Fruit fly (Drosophila melanogaster) whole organism, embryonic: ENCODE measurements around the gene Alg12.

Experiments
- Bdp1 ChIP-seq: fragments of 200-800 bp; sonication (Bioruptor generic); optimal IDR thresholded peaks from 3 replicates; lab custom pipeline; 2016; ENCODE audit warnings: missing biosample characterization, missing genetic modification characterization
- CG11696 ChIP-seq: fragments of 200-800 bp; sonication (Bioruptor generic); IDR thresholded peaks from 2 replicates; pipeline ENCODE4 v1.3.6; 2022; ENCODE audit warnings: missing biosample characterization, missing genetic modification characterization
- CG11723 ChIP-seq: fragments of 200-800 bp; sonication (Bioruptor generic); optimal IDR thresholded peaks from 2 replicates; lab custom pipeline; 2017; ENCODE audit warnings: missing biosample characterization, mild to moderate bottlenecking, missing genetic modification characterization
- CG13123 ChIP-seq: fragments of 200-800 bp; sonication (Bioruptor generic); optimal IDR thresholded peaks from 2 replicates; lab custom pipeline; 2016; ENCODE audit warnings: missing biosample characterization, missing genetic modification characterization
- CG13424 ChIP-seq: fragments of 200-800 bp; sonication (Bioruptor generic); optimal IDR thresholded peaks from 2 replicates; lab custom pipeline; 2019; ENCODE audit warnings: missing biosample characterization, mild to moderate bottlenecking, missing genetic modification characterization, moderate library complexity
- CG17359 ChIP-seq: fragments of 200-800 bp; sonication (Bioruptor generic); optimal IDR thresholded peaks from 3 replicates; lab custom pipeline; 2018; ENCODE audit warnings: missing biosample characterization, mild to moderate bottlenecking, missing genetic modification characterization, moderate library complexity
- CG17568 ChIP-seq: fragments of 200-800 bp; sonication (Bioruptor generic); optimal IDR thresholded peaks from 2 replicates; lab custom pipeline; 2018; ENCODE audit warnings: missing biosample characterization, mild to moderate bottlenecking, missing genetic modification characterization, moderate library complexity
- CG18476 ChIP-seq: fragments of 200-800 bp; sonication (Bioruptor generic); optimal IDR thresholded peaks from 2 replicates; lab custom pipeline; 2016; ENCODE audit warnings: missing biosample characterization, mild to moderate bottlenecking, missing genetic modification characterization
- CG18619 ChIP-seq: fragments of 200-800 bp; sonication (Bioruptor generic); optimal IDR thresholded peaks from 3 replicates; lab custom pipeline; 2017; ENCODE audit warnings: missing biosample characterization, mild to moderate bottlenecking, missing genetic modification characterization
- CG2678 ChIP-seq: fragments of 200-800 bp; sonication (Bioruptor generic); optimal IDR thresholded peaks from 3 replicates; lab custom pipeline; 2019; ENCODE audit warnings: missing biosample characterization, mild to moderate bottlenecking, missing genetic modification characterization, moderate library complexity
- CG2712 ChIP-seq: fragments of 200-800 bp; optimal IDR thresholded peaks from 3 replicates; lab custom pipeline; 2019; ENCODE audit warnings: missing biosample characterization, mild to moderate bottlenecking, missing genetic modification characterization, moderate library complexity
- CG30431 ChIP-seq: fragments of 200-800 bp; sonication (Bioruptor generic); optimal IDR thresholded peaks from 2 replicates; lab custom pipeline; 2017; ENCODE audit warnings: missing biosample characterization, missing genetic modification characterization
- CG31224 ChIP-seq: fragments of 200-800 bp; sonication (Bioruptor generic); IDR thresholded peaks from 2 replicates; pipeline ENCODE4 v1.3.6; 2022; ENCODE audit warnings: missing biosample characterization, missing genetic modification characterization
- CG34422 ChIP-seq: fragments of 200-800 bp; sonication (Bioruptor generic); IDR thresholded peaks from 3 replicates; pipeline ENCODE4 v1.3.6; 2022; ENCODE audit warnings: missing biosample characterization, missing genetic modification characterization
- CG3726 ChIP-seq: fragments of 200-800 bp; sonication (Bioruptor generic); IDR thresholded peaks from 3 replicates; pipeline ENCODE4, ENCODE4 v1.3.6; 2022; ENCODE audit warnings: missing biosample characterization, missing genetic modification characterization
- CG4707 ChIP-seq: fragments of 200-800 bp; sonication (Bioruptor generic); optimal IDR thresholded peaks from 2 replicates; lab custom pipeline; 2018; ENCODE audit warnings: missing biosample characterization, mild to moderate bottlenecking, missing genetic modification characterization, moderate library complexity
- CG7556 ChIP-seq: fragments of 200-800 bp; sonication (Bioruptor generic); optimal IDR thresholded peaks from 2 replicates; lab custom pipeline; 2017; ENCODE audit warnings: missing biosample characterization, mild to moderate bottlenecking, missing genetic modification characterization
- CG8290 ChIP-seq, 3 experiments: fragments of 200-800 bp; sonication (Bioruptor generic); optimal IDR thresholded peaks; 2 replicates each; lab custom pipeline; 2016 to 2019; ENCODE audit warnings: missing biosample characterization in 3 of 3, missing genetic modification characterization in 3 of 3, mild to moderate bottlenecking in 2 of 3, moderate library complexity in 1 of 3
- CG8359 ChIP-seq: fragments of 200-800 bp; sonication (Bioruptor generic); optimal IDR thresholded peaks from 2 replicates; lab custom pipeline; 2017; ENCODE audit warnings: missing biosample characterization, mild to moderate bottlenecking, missing genetic modification characterization, borderline replicate concordance
- CG8388 ChIP-seq: fragments of 200-800 bp; sonication (Bioruptor generic); optimal IDR thresholded peaks from 2 replicates; lab custom pipeline; 2019; ENCODE audit warnings: missing biosample characterization, mild to moderate bottlenecking, missing genetic modification characterization, moderate library complexity
- Camta ChIP-seq: fragments of 200-800 bp; sonication (Bioruptor generic); optimal IDR thresholded peaks from 2 replicates; lab custom pipeline; 2016; ENCODE audit warnings: missing biosample characterization, missing genetic modification characterization
- CoRest ChIP-seq: fragments of 200-800 bp; sonication (Bioruptor generic); optimal IDR thresholded peaks from 3 replicates; lab custom pipeline; 2018; ENCODE audit warnings: missing biosample characterization, mild to moderate bottlenecking, missing genetic modification characterization, moderate library complexity
- Doc2 ChIP-seq: fragments of 200-800 bp; sonication (Bioruptor generic); IDR thresholded peaks from 2 replicates; pipeline ENCODE4 v1.3.6; 2022; ENCODE audit warnings: missing biosample characterization, missing genetic modification characterization
- Hmr ChIP-seq: fragments of 200-800 bp; sonication (Bioruptor generic); optimal IDR thresholded peaks from 3 replicates; lab custom pipeline; 2017; ENCODE audit warnings: mild to moderate bottlenecking, missing biosample characterization, missing genetic modification reagents, missing genetic modification characterization
- Jarid2 ChIP-seq: fragments of 200-800 bp; sonication (Bioruptor generic); optimal IDR thresholded peaks from 3 replicates; lab custom pipeline; 2017; ENCODE audit warnings: mild to moderate bottlenecking, missing biosample characterization, missing genetic modification reagents, missing genetic modification characterization
- Lpt ChIP-seq: fragments of >200 bp; optimal IDR thresholded peaks from 2 replicates; lab custom pipeline; 2018; ENCODE audit warnings: missing biosample characterization, missing genetic modification characterization
- MTF-1 ChIP-seq: fragments of 200-800 bp; sonication (Bioruptor generic); optimal IDR thresholded peaks from 2 replicates; lab custom pipeline; 2018; ENCODE audit warnings: missing biosample characterization, mild to moderate bottlenecking, missing genetic modification characterization, borderline replicate concordance
- NfI ChIP-seq: fragments of 200-800 bp; sonication (Bioruptor generic); optimal IDR thresholded peaks from 3 replicates; lab custom pipeline; 2018; ENCODE audit warnings: missing biosample characterization, mild to moderate bottlenecking, missing genetic modification characterization, moderate library complexity
- Rfx ChIP-seq: fragments of 200-800 bp; sonication (Bioruptor generic); IDR thresholded peaks from 2 replicates; pipeline ENCODE4 v1.3.6; 2022; ENCODE audit warnings: missing biosample characterization, missing genetic modification characterization
- Rx ChIP-seq: fragments of 200-800 bp; sonication (Bioruptor generic); IDR thresholded peaks from 2 replicates; pipeline ENCODE4 v1.3.6; 2022; ENCODE audit warnings: missing biosample characterization, missing genetic modification characterization
- Side ChIP-seq: fragments of 200-800 bp; sonication (Bioruptor generic); optimal IDR thresholded peaks from 2 replicates; lab custom pipeline; 2016; ENCODE audit warnings: missing biosample characterization, missing genetic modification characterization
- TFAM ChIP-seq: fragments of 200-800 bp; sonication (Bioruptor generic); optimal IDR thresholded peaks from 2 replicates; lab custom pipeline; 2017; ENCODE audit warnings: missing biosample characterization, missing genetic modification characterization, inconsistent platforms
- Usf ChIP-seq: fragments of 200-800 bp; sonication (Bioruptor generic); optimal IDR thresholded peaks from 2 replicates; lab custom pipeline; 2017; ENCODE audit warnings: missing genotype, missing biosample characterization, missing genetic modification characterization
- ara ChIP-seq: fragments of 200-800 bp; sonication (Bioruptor generic); IDR thresholded peaks from 2 replicates; pipeline ENCODE4 v1.3.6; 2022; ENCODE audit warnings: missing biosample characterization, missing genetic modification characterization
- az2 ChIP-seq: fragments of 200-800 bp; sonication (Bioruptor generic); optimal IDR thresholded peaks from 3 replicates; lab custom pipeline; 2016; ENCODE audit warnings: missing biosample characterization, missing genetic modification characterization
- btn ChIP-seq: fragments of 200-800 bp; sonication (Bioruptor generic); optimal IDR thresholded peaks from 2 replicates; lab custom pipeline; 2016; ENCODE audit warnings: missing biosample characterization, missing genetic modification characterization
- cad ChIP-seq: fragments of >200 bp; optimal IDR thresholded peaks from 2 replicates; lab custom pipeline; 2017; ENCODE audit warnings: missing biosample characterization, missing genetic modification characterization
- danr ChIP-seq: fragments of 200-800 bp; sonication (Bioruptor generic); IDR thresholded peaks from 2 replicates; pipeline ENCODE4 v1.3.6; 2022; ENCODE audit warnings: missing biosample characterization, missing genetic modification characterization
- ems ChIP-seq: fragments of 200-800 bp; sonication (Bioruptor generic); optimal IDR thresholded peaks from 3 replicates; lab custom pipeline; 2016; ENCODE audit warnings: missing biosample characterization, missing genetic modification characterization
- en ChIP-seq: fragments of 200-800 bp; sonication (Bioruptor generic); optimal IDR thresholded peaks from 2 replicates; lab custom pipeline; 2016; ENCODE audit warnings: missing biosample characterization, missing genetic modification characterization
- fd96Cb ChIP-seq: fragments of 200-800 bp; sonication (Bioruptor generic); optimal IDR thresholded peaks from 2 replicates; lab custom pipeline; 2018; ENCODE audit warnings: missing biosample characterization, mild to moderate bottlenecking, missing genetic modification characterization, moderate library complexity
- ham ChIP-seq: fragments of 200-800 bp; sonication (Bioruptor generic); IDR thresholded peaks from 2 replicates; pipeline ENCODE4 v1.3.6; 2022; ENCODE audit warnings: missing biosample characterization, missing genetic modification characterization
- hbn ChIP-seq: fragments of 200-800 bp; sonication (Bioruptor generic); IDR thresholded peaks from 2 replicates; pipeline ENCODE4 v1.3.6; 2022; ENCODE audit warnings: missing biosample characterization, missing genetic modification characterization; ENCODE audit not compliant: partially characterized antibody
- lbe ChIP-seq: fragments of 200-800 bp; sonication (Bioruptor generic); optimal IDR thresholded peaks from 2 replicates; lab custom pipeline; 2016; ENCODE audit warnings: missing biosample characterization, mild to moderate bottlenecking, missing genetic modification characterization
- nerfin-2 ChIP-seq: fragments of 200-800 bp; sonication (Bioruptor generic); IDR thresholded peaks from 2 replicates; pipeline ENCODE4 v1.3.6; 2022; ENCODE audit warnings: missing biosample characterization, missing genetic modification characterization; ENCODE audit not compliant: partially characterized antibody
- org-1 ChIP-seq: fragments of 200-800 bp; sonication (Bioruptor generic); optimal IDR thresholded peaks from 2 replicates; lab custom pipeline; 2017; ENCODE audit warnings: missing biosample characterization, missing genetic modification characterization
- pho ChIP-seq: fragments of 200-800 bp; sonication (Bioruptor generic); optimal IDR thresholded peaks from 2 replicates; lab custom pipeline; 2016; ENCODE audit warnings: missing biosample characterization, missing genetic modification characterization
- sens ChIP-seq: fragments of 200-800 bp; sonication (Bioruptor generic); peaks from one replicate; lab custom pipeline; 2016; ENCODE audit warnings: missing biosample characterization, missing genetic modification characterization
- stc ChIP-seq: fragments of 200-800 bp; sonication (Bioruptor generic); IDR thresholded peaks from 2 replicates; pipeline ENCODE4 v1.3.6; 2022; ENCODE audit warnings: missing biosample characterization, missing genetic modification characterization
- zen2 ChIP-seq: fragments of 200-800 bp; sonication (Bioruptor generic); IDR thresholded peaks from 3 replicates; pipeline ENCODE4 v1.3.6; 2022; ENCODE audit warnings: missing biosample characterization, missing genetic modification characterization; ENCODE audit not compliant: partially characterized antibody

The Alg12 gene

DNA sequence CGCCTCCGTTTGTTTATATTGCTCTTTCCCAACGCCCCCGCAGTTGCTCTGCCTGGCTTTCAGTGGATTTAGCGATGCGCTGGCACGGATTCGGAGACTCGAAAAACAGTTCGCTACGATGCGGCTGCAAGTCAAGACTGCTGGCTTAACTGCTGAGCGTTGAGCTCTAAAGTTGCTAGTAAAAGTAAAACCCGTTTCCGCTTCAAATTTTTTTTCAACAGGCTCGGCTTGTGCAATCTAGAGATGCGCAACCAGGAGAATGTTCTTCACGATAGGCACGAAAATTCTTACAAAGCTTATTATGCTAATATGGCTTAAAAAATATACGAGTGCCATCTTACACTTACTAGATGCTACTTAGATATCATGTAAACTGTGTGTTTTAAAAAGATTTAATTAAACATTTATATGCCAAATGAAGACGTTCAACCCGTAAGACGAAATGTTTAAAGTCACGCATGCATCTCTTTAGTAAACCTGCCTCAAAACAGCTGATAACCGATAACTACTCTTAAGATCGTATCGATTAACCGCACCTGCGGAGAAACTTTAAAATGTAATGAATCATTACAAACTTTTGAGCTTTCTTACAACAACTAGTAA, 8.9 kb upstream of the Alg12 start, which contains the start of gene CG12948 (continued):
- TF ChIP-seq CG17568 (no peak), Usf (GFP tag; lab: Kevin White, UChicago) (no peak), btn (GFP tag; lab: Kevin White, UChicago) (no peak), sens (peak; percentile 90), ham (GFP tag; lab: Robert Waterston, UW) (no peak), CG7556 (no peak), Jarid2 (no peak), az2 (GFP tag; lab: Kevin White, UChicago) (peak; percentile 3), stc (GFP tag; lab: Robert Waterston, UW) (no peak), CG17359 (tag; lab: Kevin White, UChicago) (peak; percentile 39), Hmr (GFP tag; lab: Kevin White, UChicago) (no peak), Bdp1 (GFP tag; lab: Kevin White, UChicago) (peak; percentile 23), lbe (GFP tag; lab: Kevin White, UChicago) (peak; percentile 64), Camta (GFP tag; lab: Kevin White, UChicago) (peak; percentile 48), CG2678 (tag; lab: Kevin White, UChicago) (no peak), CoRest (tag; lab: Kevin White, UChicago) (peak; percentile 58), zen2 (GFP tag; lab: Robert Waterston, UW) (peak; percentile 76; the same call in 1 of the 3 replicates), CG18476 (no peak), CG13123 (GFP tag; lab: Kevin White, UChicago) (no peak), CG13424 (tag; lab: Kevin White, UChicago) (peak; percentile 69), cad (GFP tag; lab: Kevin White, UChicago) (no peak), ems (peak; percentile 11), CG11723 (no peak), hbn (GFP tag; lab: Robert Waterston, UW) (peak; percentile 95), en (GFP tag; lab: Kevin White, UChicago) (no peak), Doc2 (GFP tag; lab: Robert Waterston, UW) (no peak), NfI (no peak), Side (GFP tag; lab: Kevin White, UChicago) (peak; percentile 19), CG8388 (GFP tag; lab: Kevin White, UChicago) (peak; percentile 31), CG3726 (GFP tag; lab: Robert Waterston, UW) (no peak), CG11696 (no peak), CG4707 (GFP tag; lab: Kevin White, UChicago) (no peak), pho (GFP tag; lab: Kevin White, UChicago) (peak; percentile 40), CG2712 (tag; lab: Kevin White, UChicago) (no peak), nerfin-2 (GFP tag; lab: Robert Waterston, UW) (no peak), Lpt (GFP tag; lab: Kevin White, UChicago) (no peak), Rfx (GFP tag; lab: Robert Waterston, UW) (peak; percentile 63), TFAM (GFP tag; lab: Kevin White, UChicago) (no peak), org-1 (GFP tag; lab: Kevin White, UChicago) (no peak), ara (GFP tag; lab: Robert Waterston, UW) (no peak), MTF-1 (GFP tag; lab: Kevin White, UChicago) (no peak), Rx (GFP tag; lab: Robert Waterston, UW) (no peak), CG8290 (GFP tag; optimal IDR thresholded peaks at IDR 0.05; lab: Kevin White, UChicago) (peak; percentile 8), CG8290 (tag; optimal IDR thresholded peaks at IDR 0.05; lab: Kevin White, UChicago) (no peak), danr (GFP tag; lab: Robert Waterston, UW) (no peak), CG34422 (0 out of 3 replicates have a peak, but pooled peaks have one; percentile 40), CG8359 (GFP tag; lab: Kevin White, UChicago) (no peak), CG18619 (GFP tag; lab: Kevin White, UChicago) (no peak), CG30431 (GFP tag; lab: Kevin White, UChicago) (no peak), CG31224 (GFP tag; lab: Robert Waterston, UW) (no peak), fd96Cb (tag; lab: Kevin White, UChicago) (peak; percentile 3)
